Fruit fly (Drosophila melanogaster) Kc167 (cell line): ENCODE data around the gene Agpat3.

Experiments
- Myc ChIP-seq: fragments of >200 bp; optimal IDR thresholded peaks from 2 replicates; lab custom pipeline; 2017; ENCODE audit warnings: missing external identifiers
- Sin3A ChIP-seq: fragments of >200 bp; optimal IDR thresholded peaks from 2 replicates; lab custom pipeline; 2018; ENCODE audit warnings: missing external identifiers
- h ChIP-seq: fragments of >200 bp; optimal IDR thresholded peaks from 3 replicates; lab custom pipeline; 2018; ENCODE audit warnings: missing external identifiers
- insv ChIP-seq: fragments of >200 bp; optimal IDR thresholded peaks from 3 replicates; lab custom pipeline; 2018; ENCODE audit warnings: missing external identifiers
- psq ChIP-seq: fragments of >200 bp; optimal IDR thresholded peaks from 2 replicates; lab custom pipeline; 2017; ENCODE audit warnings: missing external identifiers
- ttk ChIP-seq: sonication (Bioruptor generic); optimal IDR thresholded peaks from 2 replicates; lab custom pipeline; 2017; ENCODE audit warnings: missing external identifiers

Agpat3 gene

DNA sequence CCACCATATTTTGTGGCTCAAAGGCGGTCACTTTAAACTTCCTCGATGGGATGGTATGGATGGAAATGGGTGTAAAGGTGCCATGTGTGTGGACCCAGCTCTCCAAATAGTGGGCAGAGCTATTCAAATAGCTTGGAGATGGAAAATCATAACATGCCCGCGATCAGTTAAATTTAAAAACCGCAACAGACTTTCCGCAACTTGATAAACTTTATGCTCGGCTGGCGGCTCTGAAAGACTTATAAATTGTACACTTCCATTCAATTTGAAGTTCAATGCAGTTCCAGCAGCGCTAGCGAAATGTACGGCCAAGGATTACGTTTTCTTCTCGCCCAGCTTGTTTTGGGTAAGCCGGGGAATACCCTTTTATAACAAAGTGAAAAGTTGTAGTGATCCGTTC, 39.7 kb downstream of the Agpat3 start, which contains the start of gene CG33257:
Gene CG33257 (plus strand): TSS at position 301 of the 400 bp plus-strand sequence.
- TF ChIP-seq psq (lab: Kevin White, UChicago) (no peak), insv (no peak), ttk (lab: Kevin White, UChicago) (no peak), h (no peak), Myc (lab: Kevin White, UChicago) (no peak)

DNA sequence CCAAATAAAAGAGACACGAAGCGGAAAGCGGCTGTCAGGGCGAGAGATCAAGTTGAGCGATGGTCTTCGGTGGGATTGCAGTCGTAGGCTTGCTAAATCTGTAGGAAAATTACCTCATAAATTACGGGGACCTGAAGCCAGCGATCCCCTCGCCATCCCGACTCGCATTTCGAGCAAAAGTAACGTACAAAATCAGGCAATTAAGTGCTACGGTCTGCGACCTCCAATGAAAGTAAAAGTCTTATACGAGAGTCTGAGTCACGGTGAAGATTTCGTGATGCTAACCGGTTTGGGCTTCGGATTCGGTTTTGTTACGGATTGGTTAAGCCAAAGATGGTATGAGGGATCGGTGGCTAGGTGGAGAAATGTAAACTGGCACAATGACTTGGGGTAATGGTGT, 45.9 kb downstream of the Agpat3 start:
- no peak for TF ChIP-seq Sin3A
- TF ChIP-seq psq (lab: Kevin White, UChicago), result no peak
- TF ChIP-seq Myc (lab: Kevin White, UChicago), result no peak
- no peak for TF ChIP-seq ttk (lab: Kevin White, UChicago)
- no peak for TF ChIP-seq insv
- TF ChIP-seq h, result no peak

DNA sequence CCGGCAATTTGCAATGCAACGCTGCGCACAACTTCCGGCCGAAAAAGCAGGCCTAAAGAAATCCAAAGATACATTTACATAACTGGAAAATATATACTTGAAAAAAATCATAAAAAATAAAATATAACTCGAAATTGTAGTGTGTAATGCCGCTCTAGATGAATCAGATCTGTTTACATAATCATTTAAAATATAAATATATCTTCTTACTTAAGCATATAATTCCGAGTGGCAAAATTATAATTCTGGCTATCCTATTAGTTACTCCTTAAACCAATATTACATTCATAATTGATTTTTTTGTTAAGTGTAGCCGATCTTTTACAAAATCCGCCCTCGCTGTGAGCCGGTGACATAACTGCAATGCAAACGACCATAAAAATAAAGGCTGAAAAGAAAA, 46.3 kb downstream of the Agpat3 start:
- TF ChIP-seq psq (lab: Kevin White, UChicago) (no peak), h (no peak), Sin3A (no peak)

DNA sequence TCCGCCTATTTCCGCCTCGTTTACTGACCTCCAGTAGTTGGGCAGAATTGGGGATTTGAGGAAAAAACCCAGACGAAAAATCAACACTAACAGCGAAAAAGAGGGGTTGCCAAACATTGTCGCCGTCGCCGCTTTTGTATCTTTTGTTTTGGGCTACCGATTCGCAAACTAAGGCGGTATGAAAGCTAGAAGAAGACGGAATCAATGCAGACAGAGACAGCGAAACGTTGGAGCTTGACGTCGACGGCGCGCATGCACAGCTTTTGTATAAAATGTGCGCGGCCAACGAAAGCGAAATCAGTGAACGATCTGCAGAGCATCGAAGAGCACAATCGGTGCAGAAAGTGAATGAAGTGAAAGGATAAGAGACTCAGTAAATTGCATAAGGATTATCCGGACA, 47.1 kb downstream of the Agpat3 start, which contains the start of gene CG4998:
Gene CG4998 (plus strand): TSS at position 301 of the 400 bp plus-strand sequence.
- TF ChIP-seq h (no peak), psq (lab: Kevin White, UChicago) (no peak), Myc (lab: Kevin White, UChicago) (no peak), ttk (lab: Kevin White, UChicago) (no peak), Sin3A (no peak), insv (no peak)

dm6 chr3L:16337739-16338138, 48.0 kb downstream of the Agpat3 start:
- no peak for TF ChIP-seq Myc (lab: Kevin White, UChicago)
- TF ChIP-seq psq (lab: Kevin White, UChicago), result no peak

- no peak for TF ChIP-seq Myc (lab: Kevin White, UChicago)
- no peak for TF ChIP-seq psq (lab: Kevin White, UChicago)
- TF ChIP-seq h, result no peak
- no peak for TF ChIP-seq ttk (lab: Kevin White, UChicago)
- TF ChIP-seq Sin3A, result no peak
- no peak for TF ChIP-seq insv
Measured at dm6 chr3L:16334876-16335275, 50.9 kb downstream of the Agpat3 start.

DNA sequence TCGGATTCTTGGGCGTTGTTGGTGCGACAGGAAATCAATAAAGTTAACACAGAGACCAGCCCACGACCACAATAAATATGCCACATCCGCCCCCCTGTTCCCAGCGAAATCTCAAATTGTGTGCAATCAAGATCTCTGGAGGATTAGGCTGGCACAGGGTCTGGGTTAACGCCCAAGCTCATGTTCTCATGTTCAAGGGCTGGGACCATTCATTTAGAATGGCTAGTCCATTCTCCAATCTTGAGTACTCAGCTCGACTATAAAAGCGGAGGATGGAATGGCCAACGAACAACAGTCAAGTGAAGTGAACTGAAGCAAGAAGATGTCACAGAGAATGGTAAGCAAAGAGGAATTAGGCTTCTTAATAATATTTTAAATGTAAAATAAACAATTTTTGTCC, 52.7 kb downstream of the Agpat3 start, which contains the start of gene CG13056:
Gene CG13056 (plus strand): TSS at position 301 of the 400 bp plus-strand sequence.
- TF ChIP-seq insv, result no peak
- no peak for TF ChIP-seq Myc (lab: Kevin White, UChicago)
- no peak for TF ChIP-seq ttk (lab: Kevin White, UChicago)
- TF ChIP-seq Sin3A, result no peak
- no peak for TF ChIP-seq h
- TF ChIP-seq psq (lab: Kevin White, UChicago), result no peak
